Worm (Caenorhabditis elegans) whole organism, L4 larva: ENCODE results near the gene R10E8.8.

ENCODE experiments used
- Y5F2A.4 ChIP-seq: fragments of 200-800 bp; sonication (Bioruptor generic); optimal IDR thresholded peaks from 2 replicates; lab custom pipeline; 2018; ENCODE audit warnings: mild to moderate bottlenecking, missing genetic modification characterization, missing compliant biosample characterization
- ZK546.5 ChIP-seq, 2 experiments: sonication (generic microtip); optimal IDR thresholded peaks; 2 replicates each; lab custom pipeline; 2017; ENCODE audit warnings: missing biosample characterization in 2 of 2, missing genetic modification characterization in 2 of 2
- daf-12 ChIP-seq: fragments of 150-350 bp; optimal IDR thresholded peaks from 2 replicates; lab custom pipeline; 2014; ENCODE audit warnings: missing biosample characterization, missing genetic modification reagents, missing genetic modification characterization
- hlh-11 ChIP-seq: fragments of 200-800 bp; sonication (Bioruptor generic); optimal IDR thresholded peaks from 2 replicates; lab custom pipeline; 2018; ENCODE audit warnings: mild to moderate bottlenecking, missing genetic modification characterization, missing compliant biosample characterization
- mdt-29 ChIP-seq: fragments of 200-800 bp; sonication (Bioruptor generic); IDR thresholded peaks from 2 replicates; pipeline ENCODE4 v1.3.6; 2022; ENCODE audit warnings: missing genetic modification reagents, missing genetic modification characterization, missing compliant biosample characterization
- mxl-3 ChIP-seq: fragments of 200-800 bp; sonication (Bioruptor generic); optimal IDR thresholded peaks from 2 replicates; lab custom pipeline; 2018; ENCODE audit warnings: mild to moderate bottlenecking, missing genetic modification characterization, missing compliant biosample characterization
- nhr-11 ChIP-seq: fragments of 150-350 bp; optimal IDR thresholded peaks from 2 replicates; lab custom pipeline; 2014; ENCODE audit warnings: missing biosample characterization, missing genetic modification characterization
- nhr-237 ChIP-seq: sonication (generic microtip); optimal IDR thresholded peaks from 2 replicates; lab custom pipeline; 2017; ENCODE audit warnings: missing biosample characterization, missing genetic modification characterization
- saeg-2 ChIP-seq: fragments of 200-800 bp; sonication (Bioruptor generic); IDR thresholded peaks from 2 replicates; pipeline ENCODE4 v1.3.6; 2022; ENCODE audit warnings: missing genetic modification reagents, missing genetic modification characterization, missing compliant biosample characterization
- snpc-4 ChIP-seq: fragments of 150-350 bp; optimal IDR thresholded peaks from 2 replicates; lab custom pipeline; 2014; ENCODE audit warnings: missing biosample characterization, missing genetic modification characterization
- tra-1 ChIP-seq: fragments of 200-800 bp; sonication (Bioruptor generic); IDR thresholded peaks from 2 replicates; pipeline ENCODE4 v1.3.6; 2022; ENCODE audit warnings: missing genetic modification reagents, missing genetic modification characterization, missing compliant biosample characterization

- no peak for TF ChIP-seq Y5F2A.4 (GFP tag; lab: Kevin White, UChicago)
- no peak for TF ChIP-seq nhr-11 (tag; lab: Kevin White, UChicago)
- TF ChIP-seq nhr-237 (tag; lab: Kevin White, UChicago): no peak
- TF ChIP-seq daf-12: no peak
- TF ChIP-seq mdt-29: no peak
- TF ChIP-seq tra-1: no peak
- no peak for TF ChIP-seq snpc-4 (tag; lab: Kevin White, UChicago)
- TF ChIP-seq ZK546.5 (tag; optimal IDR thresholded peaks at IDR 0.05; lab: Kevin White, UChicago): no peak
- no peak for TF ChIP-seq saeg-2
- no peak for TF ChIP-seq hlh-11 (tag; lab: Kevin White, UChicago)
- TF ChIP-seq mxl-3 (GFP tag; lab: Kevin White, UChicago): no peak
Observed at ce11 chrV:18269885-18270284, 28.4 kb upstream of the R10E8.8 start, which contains the start of gene skr-6.
